Worm (Caenorhabditis elegans): ENCODE measurements around the gene enee-1.

enee-1 gene

DNA sequence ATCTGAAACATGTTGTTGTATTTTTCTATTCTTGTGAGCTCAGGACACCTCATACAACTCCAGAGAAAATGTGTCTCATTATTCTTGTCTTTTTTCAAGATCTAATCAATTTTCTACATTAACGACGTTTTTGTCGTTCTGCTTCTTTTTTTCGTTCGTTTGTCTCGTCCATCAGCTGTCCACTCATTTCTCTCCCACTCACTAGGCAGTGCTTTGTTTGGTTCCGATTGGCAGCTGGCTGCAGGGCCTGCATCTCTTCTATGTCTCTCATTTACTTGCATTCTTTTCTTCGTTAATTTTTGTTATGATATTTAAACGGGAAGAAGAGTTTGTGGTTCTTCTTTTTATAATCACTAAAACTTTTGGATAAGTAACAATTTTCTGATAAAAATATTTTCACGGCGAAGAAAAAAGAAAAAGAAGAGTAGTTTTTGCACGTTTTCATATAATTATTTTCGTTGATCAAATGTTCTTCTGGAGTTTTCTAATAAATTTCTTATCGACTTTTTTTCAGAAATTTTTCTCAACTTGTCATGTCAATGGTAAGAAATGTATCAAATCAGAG lies 23.1 kb upstream of the enee-1 start, which contains the start of gene 2L52.1:
TSS of gene 2L52.1 (plus strand) at position 515 of the 565 bp plus-strand sequence.
- TF ChIP-seq nhr-90 (tag; optimal IDR thresholded peaks at IDR 0.05; ENCODE audit: poor library complexity) (no peak), blmp-1 (tag; optimal IDR thresholded peaks at IDR 0.05) (peak; percentile 48), isw-1 (GFP tag; IDR thresholded peaks at IDR 0.05) (no peak), rnt-1 (tag; optimal IDR thresholded peaks at IDR 0.05) (peak; percentile 6), mep-1 (tag; optimal IDR thresholded peaks at IDR 0.05) (peak; percentile 26)

DNA sequence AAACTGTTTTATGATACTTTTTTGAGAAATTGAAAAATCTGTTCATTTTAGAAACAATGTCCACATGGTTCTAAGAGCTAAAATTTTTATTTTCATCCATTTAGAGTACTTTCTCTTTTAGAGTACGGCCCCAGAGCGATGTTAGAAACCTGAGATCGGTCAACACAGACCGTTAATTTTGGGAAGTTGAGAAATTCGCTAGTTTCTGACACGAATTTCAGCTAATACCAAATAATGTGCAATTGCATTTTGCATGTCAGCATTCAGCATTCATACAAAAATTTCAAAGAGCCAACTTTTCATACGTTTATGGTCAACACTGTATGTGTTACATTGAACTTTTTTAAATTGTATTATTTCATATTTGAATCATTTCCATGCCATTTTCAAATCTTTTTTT lies 19.7 kb upstream of the enee-1 start:
- TF ChIP-seq lir-3 (tag; optimal IDR thresholded peaks at IDR 0.05; ENCODE audit: poor library complexity) (no peak), efl-1 (optimal IDR thresholded peaks at IDR 0.05) (no peak), efl-1 (GFP tag; optimal IDR thresholded peaks at IDR 0.05 in 1 of 2) (peak in 1 of 2 experiments; percentile 82), sup-37 (GFP tag; optimal IDR thresholded peaks at IDR 0.05) (no peak), elt-3 (tag; optimal IDR thresholded peaks at IDR 0.05) (no peak)

DNA sequence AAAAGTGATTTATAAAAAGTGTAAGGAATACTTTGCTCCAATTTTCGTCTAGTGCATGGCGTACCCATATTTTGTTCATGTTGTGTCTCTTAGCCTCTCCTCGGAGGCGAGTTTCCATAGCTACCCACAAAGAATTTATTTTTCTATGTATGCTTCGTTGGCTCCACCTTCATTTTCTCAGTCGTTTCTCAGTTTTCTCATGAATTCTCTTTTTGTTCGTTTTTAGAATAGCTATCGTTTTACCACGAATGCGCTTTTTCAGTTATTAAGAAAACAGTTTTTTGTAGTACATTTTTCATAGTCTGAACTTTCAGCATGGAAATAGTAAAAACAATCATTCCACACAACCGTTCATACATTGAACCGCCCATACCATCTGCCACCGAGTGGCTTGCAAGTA lies 18.1 kb upstream of the enee-1 start, which contains the start of gene osta-1:
TSS of gene osta-1 (plus strand) at position 309 of the 400 bp plus-strand sequence.
- TF ChIP-seq nhr-90 (tag; optimal IDR thresholded peaks at IDR 0.05; ENCODE audit: poor library complexity) (no peak), swsn-7 (tag; optimal IDR thresholded peaks at IDR 0.05) (no peak), lin-39 (tag; optimal IDR thresholded peaks at IDR 0.05) (no peak), nhr-11 (tag; optimal IDR thresholded peaks at IDR 0.05) (peak; percentile 45), grh-1 (GFP tag; IDR thresholded peaks at IDR 0.05) (no peak), dsc-1 (tag; optimal IDR thresholded peaks at IDR 0.05) (no peak), C04F5.9 (tag; optimal IDR thresholded peaks at IDR 0.05) (no peak), nhr-71 (tag; optimal IDR thresholded peaks at IDR 0.05) (peak; percentile 46), snu-23 (GFP tag; optimal IDR thresholded peaks at IDR 0.05) (no peak), ceh-88 (GFP tag; IDR thresholded peaks at IDR 0.05) (no peak), nhr-20 (tag; optimal IDR thresholded peaks at IDR 0.05) (no peak), nhr-85 (tag) (no peak), pax-3 (tag; optimal IDR thresholded peaks at IDR 0.05) (no peak), pag-3 (tag; optimal IDR thresholded peaks at IDR 0.05; ENCODE audit: borderline replicate concordance, insufficient read depth) (no peak), dpl-1 (GFP tag; optimal IDR thresholded peaks at IDR 0.05) (no peak), mef-2 (tag; optimal IDR thresholded peaks at IDR 0.05) (no peak), fkh-8 (tag; optimal IDR thresholded peaks at IDR 0.05) (peak; percentile 86), lin-13 (GFP tag; optimal IDR thresholded peaks at IDR 0.05) (no peak), aly-2 (tag; optimal IDR thresholded peaks at IDR 0.05) (no peak)

DNA sequence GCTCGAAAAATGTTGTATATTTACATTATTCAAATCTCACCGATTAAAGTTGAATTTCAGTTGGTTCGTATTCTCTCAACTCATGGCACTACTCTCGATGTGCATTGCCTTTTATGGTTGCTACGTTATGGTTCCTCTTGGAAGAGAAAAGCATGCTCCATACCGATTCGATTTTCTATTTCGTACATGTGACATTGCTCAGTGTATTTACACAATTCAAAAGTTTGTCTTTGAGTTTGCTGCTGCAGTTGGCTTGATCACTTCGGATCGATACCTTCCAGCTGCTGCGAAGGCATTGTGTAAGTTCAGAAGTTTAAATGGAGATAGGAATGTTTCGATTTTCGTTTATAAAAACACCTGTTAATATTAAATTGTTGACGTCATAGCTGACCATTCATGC lies 16.3 kb upstream of the enee-1 start:
- TF ChIP-seq fkh-4 (tag; optimal IDR thresholded peaks at IDR 0.05; ENCODE audit: borderline replicate concordance) (no peak), lin-35 (GFP tag; optimal IDR thresholded peaks at IDR 0.05) (no peak), xbp-1 (tag; optimal IDR thresholded peaks at IDR 0.05) (no peak), ceh-63 (GFP tag; optimal IDR thresholded peaks at IDR 0.05) (no peak), unc-130 (tag; optimal IDR thresholded peaks at IDR 0.05) (no peak)

DNA sequence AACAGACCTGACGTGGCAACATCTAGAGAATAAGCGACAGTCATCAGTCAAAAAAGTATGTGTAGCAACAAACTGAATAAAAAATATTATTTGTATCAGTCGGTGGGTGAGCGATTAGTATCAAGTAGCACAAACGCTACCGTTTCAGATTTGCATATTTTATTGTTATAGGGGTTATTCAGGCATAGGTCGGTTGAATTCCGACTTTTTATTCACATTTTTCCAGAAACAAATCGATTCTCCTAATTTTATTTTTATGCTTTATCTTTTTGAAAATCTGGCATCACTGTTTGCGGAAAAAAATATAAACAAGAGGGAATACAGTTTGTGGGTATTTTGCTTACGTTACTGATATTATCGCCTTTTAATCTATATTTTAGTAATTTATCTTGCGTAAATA lies 12.7 kb upstream of the enee-1 start, which contains the start of gene best-4:
TSS of gene best-4 (minus strand) at position 101 of the 400 bp plus-strand sequence.
- TF ChIP-seq nhr-90 (tag; optimal IDR thresholded peaks at IDR 0.05; ENCODE audit: poor library complexity) (no peak), snu-23 (GFP tag; optimal IDR thresholded peaks at IDR 0.05) (no peak), ceh-8 (GFP tag; optimal IDR thresholded peaks at IDR 0.05) (no peak), zag-1 (tag; optimal IDR thresholded peaks at IDR 0.05) (no peak), ceh-63 (GFP tag; optimal IDR thresholded peaks at IDR 0.05) (no peak)
